Fruit fly (Drosophila melanogaster) whole organism, embryonic: ENCODE data around the gene alpha-Est3.

Experiments
- ATbp ChIP-seq: fragments of 200-800 bp; sonication (Bioruptor generic); optimal IDR thresholded peaks from 2 replicates; lab custom pipeline; 2017; ENCODE audit warnings: missing biosample characterization, mild to moderate bottlenecking, missing genetic modification characterization, missing genetic modification reagents
- Abd-B ChIP-seq: fragments of 200-800 bp; sonication (Bioruptor generic); optimal IDR thresholded peaks from 2 replicates; lab custom pipeline; 2018; ENCODE audit warnings: missing biosample characterization, mild to moderate bottlenecking, missing genetic modification characterization, moderate library complexity
- Antp ChIP-seq: fragments of 200-800 bp; sonication (Bioruptor generic); optimal IDR thresholded peaks from 3 replicates; lab custom pipeline; 2016; ENCODE audit warnings: missing biosample characterization, missing genetic modification characterization
- CG11093 ChIP-seq: fragments of 200-800 bp; sonication (Bioruptor generic); IDR thresholded peaks from 3 replicates; pipeline ENCODE4 v1.3.6; 2022; ENCODE audit warnings: missing biosample characterization, missing genetic modification characterization
- CG11696 ChIP-seq: fragments of 200-800 bp; sonication (Bioruptor generic); IDR thresholded peaks from 2 replicates; pipeline ENCODE4 v1.3.6; 2022; ENCODE audit warnings: missing biosample characterization, missing genetic modification characterization
- CG1233 ChIP-seq: fragments of 200-800 bp; sonication (Bioruptor generic); optimal IDR thresholded peaks from 4 replicates; lab custom pipeline; 2018; ENCODE audit warnings: missing biosample characterization, mild to moderate bottlenecking, missing genetic modification characterization
- CG13296 ChIP-seq: fragments of 200-800 bp; sonication (Bioruptor generic); optimal IDR thresholded peaks from 3 replicates; lab custom pipeline; 2018; ENCODE audit warnings: missing biosample characterization, mild to moderate bottlenecking, missing genetic modification characterization
- CG13424 ChIP-seq: fragments of 200-800 bp; sonication (Bioruptor generic); optimal IDR thresholded peaks from 2 replicates; lab custom pipeline; 2019; ENCODE audit warnings: missing biosample characterization, mild to moderate bottlenecking, missing genetic modification characterization, moderate library complexity
- CG14050 ChIP-seq: fragments of 200-800 bp; sonication (Bioruptor generic); IDR thresholded peaks from 3 replicates; pipeline ENCODE4 v1.3.6; 2022; ENCODE audit warnings: missing biosample characterization, missing genetic modification characterization
- CG15514 ChIP-seq: fragments of 200-800 bp; sonication (Bioruptor generic); optimal IDR thresholded peaks from 3 replicates; lab custom pipeline; 2017; ENCODE audit warnings: missing biosample characterization, missing genetic modification characterization, mild to moderate bottlenecking, moderate library complexity, missing genetic modification reagents
- CG31365 ChIP-seq: fragments of 200-800 bp; sonication (Bioruptor generic); optimal IDR thresholded peaks from 2 replicates; lab custom pipeline; 2018; ENCODE audit warnings: missing biosample characterization, mild to moderate bottlenecking, missing genetic modification characterization
- CG31441 ChIP-seq: fragments of 200-800 bp; sonication (Bioruptor generic); IDR thresholded peaks from 2 replicates; pipeline ENCODE4 v1.3.6; 2022; ENCODE audit warnings: missing biosample characterization, missing genetic modification characterization
- CG32532 ChIP-seq: fragments of 200-800 bp; sonication (Bioruptor generic); IDR thresholded peaks from 2 replicates; pipeline ENCODE4 v1.3.6; 2022; ENCODE audit warnings: missing biosample characterization, missing genetic modification characterization
- CG3281 ChIP-seq: fragments of 200-800 bp; sonication (Bioruptor generic); optimal IDR thresholded peaks from 3 replicates; lab custom pipeline; 2017; ENCODE audit warnings: missing biosample characterization, mild to moderate bottlenecking, missing genetic modification characterization
- CG4820 ChIP-seq: fragments of 200-800 bp; sonication (Bioruptor generic); optimal IDR thresholded peaks from 3 replicates; lab custom pipeline; 2016; ENCODE audit warnings: missing biosample characterization, missing genetic modification characterization
- CG5180 ChIP-seq: fragments of 200-800 bp; sonication (Bioruptor generic); optimal IDR thresholded peaks from 3 replicates; lab custom pipeline; 2017; ENCODE audit warnings: missing biosample characterization, missing genetic modification characterization, mild to moderate bottlenecking, moderate library complexity, missing genetic modification reagents
- CG6765 ChIP-seq: fragments of 200-800 bp; sonication (Bioruptor generic); optimal IDR thresholded peaks from 3 replicates; lab custom pipeline; 2017; ENCODE audit warnings: missing biosample characterization, mild to moderate bottlenecking, missing genetic modification characterization
- CG8359 ChIP-seq: fragments of 200-800 bp; sonication (Bioruptor generic); optimal IDR thresholded peaks from 2 replicates; lab custom pipeline; 2017; ENCODE audit warnings: missing biosample characterization, mild to moderate bottlenecking, missing genetic modification characterization, borderline replicate concordance
- CG8478 ChIP-seq: fragments of >200 bp; optimal IDR thresholded peaks from 2 replicates; lab custom pipeline; 2018
- CG8924 ChIP-seq: fragments of 200-800 bp; optimal IDR thresholded peaks from 3 replicates; lab custom pipeline; 2019; ENCODE audit warnings: missing biosample characterization, mild to moderate bottlenecking, missing genetic modification characterization, moderate library complexity
- CG9876 ChIP-seq: fragments of 200-800 bp; sonication (Bioruptor generic); optimal IDR thresholded peaks from 2 replicates; lab custom pipeline; 2016; ENCODE audit warnings: missing biosample characterization, missing genetic modification characterization
- CoRest ChIP-seq: fragments of 200-800 bp; sonication (Bioruptor generic); optimal IDR thresholded peaks from 3 replicates; lab custom pipeline; 2018; ENCODE audit warnings: missing biosample characterization, mild to moderate bottlenecking, missing genetic modification characterization, moderate library complexity
- Dfd ChIP-seq, 2 experiments: fragments of >200 bp; optimal IDR thresholded peaks; 2 replicates each; lab custom pipeline; 2017; ENCODE audit warnings: missing biosample characterization in 2 of 2, missing genetic modification characterization in 2 of 2
- E2f1 ChIP-seq: fragments of 200-800 bp; sonication (Bioruptor generic); IDR thresholded peaks from 2 replicates; pipeline ENCODE4 v1.3.6; 2022; ENCODE audit warnings: missing biosample characterization, missing genetic modification characterization
- Ets65A ChIP-seq: fragments of 200-800 bp; sonication (Bioruptor generic); peaks from one replicate; lab custom pipeline; 2016; ENCODE audit warnings: missing biosample characterization, missing genetic modification characterization
- Fer2 ChIP-seq: fragments of 200-800 bp; sonication (Bioruptor generic); optimal IDR thresholded peaks from 2 replicates; lab custom pipeline; 2018; ENCODE audit warnings: missing biosample characterization, mild to moderate bottlenecking, missing genetic modification characterization, moderate library complexity
- H15 ChIP-seq: fragments of 200-800 bp; sonication (Bioruptor generic); IDR thresholded peaks from 3 replicates; pipeline ENCODE4 v1.3.6; 2022; ENCODE audit warnings: missing biosample characterization, missing genetic modification characterization
- Oli ChIP-seq: fragments of 200-800 bp; sonication (Bioruptor generic); optimal IDR thresholded peaks from 2 replicates; lab custom pipeline; 2018; ENCODE audit warnings: missing biosample characterization, mild to moderate bottlenecking, missing genetic modification characterization, moderate library complexity
- Optix ChIP-seq: fragments of 200-800 bp; sonication (Bioruptor generic); IDR thresholded peaks from 3 replicates; pipeline ENCODE4 v1.3.6; 2022; ENCODE audit warnings: missing biosample characterization, missing genetic modification characterization
- Ptx1 ChIP-seq: fragments of 200-800 bp; sonication (Bioruptor generic); IDR thresholded peaks from 2 replicates; pipeline ENCODE4 v1.3.6; 2022; ENCODE audit warnings: missing biosample characterization, missing genetic modification characterization
- Sox100B ChIP-seq: fragments of 200-800 bp; sonication (Bioruptor generic); optimal IDR thresholded peaks from 3 replicates; lab custom pipeline; 2018; ENCODE audit warnings: missing biosample characterization, mild to moderate bottlenecking, missing genetic modification characterization
- Sry-β ChIP-seq: fragments of 200-800 bp; sonication (Bioruptor generic); optimal IDR thresholded peaks from 2 replicates; lab custom pipeline; 2018; ENCODE audit warnings: missing biosample characterization, mild to moderate bottlenecking, missing genetic modification characterization, moderate library complexity
- ase ChIP-seq: fragments of 200-800 bp; sonication (Bioruptor generic); IDR thresholded peaks from 3 replicates; pipeline ENCODE4 v1.3.6; 2022; ENCODE audit warnings: missing biosample characterization, missing genetic modification characterization
- cato ChIP-seq: fragments of 200-800 bp; sonication (Bioruptor generic); optimal IDR thresholded peaks from 2 replicates; lab custom pipeline; 2016; ENCODE audit warnings: missing biosample characterization, missing genetic modification characterization, borderline replicate concordance
- caup ChIP-seq: fragments of 200-800 bp; sonication (Bioruptor generic); optimal IDR thresholded peaks from 3 replicates; lab custom pipeline; 2017; ENCODE audit warnings: missing biosample characterization, mild to moderate bottlenecking, missing genetic modification characterization, moderate library complexity; ENCODE audit not compliant: severe bottlenecking
- dimm ChIP-seq: fragments of 200-800 bp; sonication (Bioruptor generic); IDR thresholded peaks from 2 replicates; pipeline ENCODE4 v1.3.6; 2022; ENCODE audit warnings: missing biosample characterization, missing genetic modification characterization
- dmrt99B ChIP-seq: fragments of 200-800 bp; sonication (Bioruptor generic); optimal IDR thresholded peaks from 2 replicates; lab custom pipeline; 2018; ENCODE audit warnings: missing biosample characterization, mild to moderate bottlenecking, missing genetic modification characterization, moderate library complexity
- dysf ChIP-seq: fragments of 200-800 bp; sonication (Bioruptor generic); IDR thresholded peaks from 3 replicates; pipeline ENCODE4 v1.3.6; 2022; ENCODE audit warnings: missing biosample characterization, missing genetic modification characterization
- fd96Cb ChIP-seq: fragments of 200-800 bp; sonication (Bioruptor generic); optimal IDR thresholded peaks from 2 replicates; lab custom pipeline; 2018; ENCODE audit warnings: missing biosample characterization, mild to moderate bottlenecking, missing genetic modification characterization, moderate library complexity
- klu ChIP-seq: fragments of 200-800 bp; sonication (Bioruptor generic); IDR thresholded peaks from 2 replicates; pipeline ENCODE4 v1.3.6; 2022; ENCODE audit warnings: missing biosample characterization, missing genetic modification characterization
- org-1 ChIP-seq: fragments of 200-800 bp; sonication (Bioruptor generic); optimal IDR thresholded peaks from 2 replicates; lab custom pipeline; 2017; ENCODE audit warnings: missing biosample characterization, missing genetic modification characterization
- slbo ChIP-seq: fragments of 200-800 bp; sonication (Bioruptor generic); IDR thresholded peaks from 2 replicates; pipeline ENCODE4 v1.3.6; 2022; ENCODE audit warnings: missing biosample characterization, missing genetic modification characterization
- sna ChIP-seq: fragments of 200-800 bp; sonication (Bioruptor generic); IDR thresholded peaks from 2 replicates; pipeline ENCODE4 v1.3.6; 2022; ENCODE audit warnings: missing biosample characterization, missing genetic modification characterization; ENCODE audit not compliant: partially characterized antibody
- sob ChIP-seq: fragments of 200-800 bp; sonication (Bioruptor generic); IDR thresholded peaks from 2 replicates; pipeline ENCODE4 v1.3.6; 2022; ENCODE audit warnings: missing biosample characterization, missing genetic modification characterization
- tap ChIP-seq: fragments of 200-800 bp; optimal IDR thresholded peaks from 3 replicates; lab custom pipeline; 2019; ENCODE audit warnings: missing biosample characterization, mild to moderate bottlenecking, missing genetic modification characterization, moderate library complexity
- tna ChIP-seq: fragments of 200-800 bp; sonication (Bioruptor generic); IDR thresholded peaks from 2 replicates; pipeline ENCODE4 v1.3.6; 2022; ENCODE audit warnings: missing biosample characterization, missing genetic modification characterization; ENCODE audit not compliant: partially characterized antibody
- usp ChIP-seq: fragments of >200 bp; optimal IDR thresholded peaks from 2 replicates; lab custom pipeline; 2017; ENCODE audit warnings: missing biosample characterization, missing genetic modification characterization

alpha-Est3 gene

dm6 chr3R:7591189-7591588 is 49.8 kb upstream of the alpha-Est3 start (continued):
- no peak for TF ChIP-seq CG8478 (lab: Kevin White, UChicago)
- TF ChIP-seq CG4820 = no peak
- peak; percentile 49 for TF ChIP-seq fd96Cb (tag; lab: Kevin White, UChicago)
- TF ChIP-seq CG3281 (GFP tag; lab: Kevin White, UChicago) = peak; percentile 28
- peak; percentile 22; the same call in 1 of the 3 replicates for TF ChIP-seq H15 (GFP tag; lab: Robert Waterston, UW)
- TF ChIP-seq ATbp = peak; percentile 11
- peak; percentile 56 for TF ChIP-seq CG13296
- TF ChIP-seq org-1 = peak; percentile 17
- peak; percentile 26 for TF ChIP-seq Sox100B
- TF ChIP-seq CG9876 (GFP tag; lab: Kevin White, UChicago) = no peak
- TF ChIP-seq cato = no peak
- no peak for TF ChIP-seq CG11696
- peak; percentile 30 for TF ChIP-seq caup (GFP tag; lab: Kevin White, UChicago)
- peak; percentile 51 for TF ChIP-seq Oli (tag; lab: Kevin White, UChicago)
- TF ChIP-seq Sry-β (GFP tag; lab: Kevin White, UChicago) = no peak
- TF ChIP-seq E2f1 = 0 out of 2 replicates have a peak, but pooled peaks have one; percentile 31
- no peak for TF ChIP-seq CG5180 (GFP tag; lab: Kevin White, UChicago)
- no peak for TF ChIP-seq CG6765 (GFP tag; lab: Kevin White, UChicago)
- peak; percentile 63 for TF ChIP-seq dmrt99B (tag; lab: Kevin White, UChicago)
- TF ChIP-seq CG31441 (GFP tag; lab: Robert Waterston, UW) = peak; percentile 43
- peak; percentile 32; the same call in 1 of the 2 replicates for TF ChIP-seq sob (GFP tag; lab: Robert Waterston, UW)
- no peak for TF ChIP-seq Optix
- TF ChIP-seq CG15514 (GFP tag; lab: Kevin White, UChicago) = peak; percentile 21
- TF ChIP-seq usp (GFP tag; lab: Kevin White, UChicago) = no peak
- no peak for TF ChIP-seq CG11093 (GFP tag; lab: Robert Waterston, UW)
- peak; percentile 56 for TF ChIP-seq slbo (GFP tag; lab: Robert Waterston, UW)
- TF ChIP-seq CoRest = peak; percentile 38
- no peak for TF ChIP-seq CG8359 (GFP tag; lab: Kevin White, UChicago)
- TF ChIP-seq Ptx1 (GFP tag; lab: Robert Waterston, UW) = peak; percentile 47; the same call in 1 of the 2 replicates
- TF ChIP-seq Fer2 (tag; lab: Kevin White, UChicago) = peak; percentile 2
- peak; percentile 8 for TF ChIP-seq CG1233
- no peak for TF ChIP-seq Antp (GFP tag; lab: Kevin White, UChicago)
- no peak for TF ChIP-seq ase (GFP tag; lab: Robert Waterston, UW)
- peak; percentile 66 for TF ChIP-seq Abd-B (GFP tag; lab: Kevin White, UChicago)
- peak; percentile 37; the same call in 2 of the 3 replicates for TF ChIP-seq CG14050 (GFP tag; lab: Robert Waterston, UW)
- TF ChIP-seq dysf (GFP tag; lab: Robert Waterston, UW) = 0 out of 3 replicates have a peak, but pooled peaks have one; percentile 21
- peak; percentile 50 for TF ChIP-seq CG13424 (tag; lab: Kevin White, UChicago)
- peak; percentile 27 for TF ChIP-seq tap (tag; lab: Kevin White, UChicago)
- peak; percentile 41; the same call in 1 of the 2 replicates for TF ChIP-seq CG32532

dm6 chr3R:7572237-7572636 is 30.8 kb upstream of the alpha-Est3 start:
- no peak for TF ChIP-seq tna (GFP tag; lab: Robert Waterston, UW)
- no peak for TF ChIP-seq sna (GFP tag; lab: Robert Waterston, UW)
- TF ChIP-seq dimm (GFP tag; lab: Robert Waterston, UW) = no peak
- no peak for TF ChIP-seq CG31365 (tag; lab: Kevin White, UChicago)
- TF ChIP-seq Ets65A (GFP tag; lab: Kevin White, UChicago) = peak; percentile 36
- peak in 1 of 2 experiments; percentile 4 for TF ChIP-seq Dfd (GFP tag; optimal IDR thresholded peaks at IDR 0.05; lab: Kevin White, UChicago)
- TF ChIP-seq CG8924 = no peak
- 0 out of 2 replicates have a peak, but pooled peaks have one; percentile 9 for TF ChIP-seq klu
